Fruit fly (Drosophila melanogaster): Measurements from ENCODE around the gene CG11050.
A peak's percentile ranks its signal among the peaks of the same experiment; 100 is the strongest.

The CG11050 gene

dm6 chr2L:6561463-6562357 is 49.1 kb upstream of the CG11050 start, which contains the start of the genes Trmt6 and Ent2 (continued):
- TF ChIP-seq CG10267 (tag; optimal IDR thresholded peaks at IDR 0.05) (peak; percentile 91), CG7839 (tag; optimal IDR thresholded peaks at IDR 0.05) (peak; percentile 96)

dm6 chr2L:6562358-6562687 is 48.5 kb upstream of the CG11050 start:
- peak; percentile 76 for TF ChIP-seq E2f2 (GFP tag; IDR thresholded peaks at IDR 0.05)
- no peak for TF ChIP-seq CG30403 (GFP tag; optimal IDR thresholded peaks at IDR 0.05)
- peak; percentile 16 for TF ChIP-seq sug (tag; optimal IDR thresholded peaks at IDR 0.05)
- TF ChIP-seq CG17361 (GFP tag; IDR thresholded peaks at IDR 0.05) = peak; percentile 0; the same call in 1 of the 3 replicates
- peak; percentile 15; the same call in 1 of the 2 replicates for TF ChIP-seq Scr (GFP tag; IDR thresholded peaks at IDR 0.05; ENCODE audit: partially characterized antibody)
- 0 out of 2 replicates have a peak, but pooled peaks have one; percentile 14 for TF ChIP-seq unc-4 (GFP tag; IDR thresholded peaks at IDR 0.05; ENCODE audit: partially characterized antibody)
- peak in 1 of 2 experiments; percentile 39 for TF ChIP-seq crp (GFP tag; optimal IDR thresholded peaks at IDR 0.05)
- peak; percentile 52; the same call in 1 of the 3 replicates for TF ChIP-seq Doc3 (GFP tag; IDR thresholded peaks at IDR 0.05; ENCODE audit: partially characterized antibody)
- peak; percentile 60 for TF ChIP-seq MESR4 (GFP tag; optimal IDR thresholded peaks at IDR 0.05)
- TF ChIP-seq chinmo (GFP tag; IDR thresholded peaks at IDR 0.05; ENCODE audit: partially characterized antibody) = 0 out of 4 replicates have a peak, but pooled peaks have one; percentile 58
- peak; percentile 61 for TF ChIP-seq Dp (GFP tag; optimal IDR thresholded peaks at IDR 0.05)
- peak in 1 of 2 experiments; percentile 13 for TF ChIP-seq Pdp1 (GFP tag; optimal IDR thresholded peaks at IDR 0.05)
- peak; percentile 2 for TF ChIP-seq kni (GFP tag; optimal IDR thresholded peaks at IDR 0.05)
- 0 out of 2 replicates have a peak, but pooled peaks have one; percentile 18 for TF ChIP-seq CG13287 (GFP tag; IDR thresholded peaks at IDR 0.05; ENCODE audit: partially characterized antibody)
- peak; percentile 12; the same call in 1 of the 3 replicates for TF ChIP-seq CG16813 (GFP tag; IDR thresholded peaks at IDR 0.05; ENCODE audit: partially characterized antibody)
- no peak for TF ChIP-seq Ssrp (tag; optimal IDR thresholded peaks at IDR 0.05)
- no peak for TF ChIP-seq CG15514 (GFP tag; optimal IDR thresholded peaks at IDR 0.05)
- TF ChIP-seq mld (GFP tag; IDR thresholded peaks at IDR 0.05; ENCODE audit: partially characterized antibody) = no peak
- no peak for TF ChIP-seq CG10321 (GFP tag; IDR thresholded peaks at IDR 0.05)
- no peak for TF ChIP-seq Hr78 (GFP tag; optimal IDR thresholded peaks at IDR 0.05)
- peak; percentile 21; the same call in 1 of the 2 replicates for TF ChIP-seq MBD-R2 (GFP tag; IDR thresholded peaks at IDR 0.05)

dm6 chr2L:6564955-6565354 is 45.9 kb upstream of the CG11050 start:
- TF ChIP-seq CG12769 (tag; optimal IDR thresholded peaks at IDR 0.05) = peak; percentile 13
- no peak for TF ChIP-seq CG2889 (GFP tag; IDR thresholded peaks at IDR 0.05)
- no peak for TF ChIP-seq CG7839 (tag; optimal IDR thresholded peaks at IDR 0.05)
- TF ChIP-seq CG8290 (GFP tag; optimal IDR thresholded peaks at IDR 0.05) = no peak
- TF ChIP-seq CG8290 (tag; optimal IDR thresholded peaks at IDR 0.05) = no peak
- TF ChIP-seq sug (tag; optimal IDR thresholded peaks at IDR 0.05) = peak; percentile 60
- TF ChIP-seq CG6813 (GFP tag; optimal IDR thresholded peaks at IDR 0.05) = no peak
- TF ChIP-seq CG12219 (GFP tag; optimal IDR thresholded peaks at IDR 0.05) = no peak
- no peak for TF ChIP-seq Poxn (GFP tag; IDR thresholded peaks at IDR 0.05)
- TF ChIP-seq ken (GFP tag; IDR thresholded peaks at IDR 0.05) = no peak
- no peak for TF ChIP-seq CG2875 (GFP tag; optimal IDR thresholded peaks at IDR 0.05)
- no peak for TF ChIP-seq amos (GFP tag; IDR thresholded peaks at IDR 0.05; ENCODE audit: partially characterized antibody)
- no peak for TF ChIP-seq CG10321 (GFP tag; IDR thresholded peaks at IDR 0.05)
- peak; percentile 59 for TF ChIP-seq mirr (GFP tag; optimal IDR thresholded peaks at IDR 0.05)
- no peak for TF ChIP-seq Dp (GFP tag; optimal IDR thresholded peaks at IDR 0.05)
- no peak for TF ChIP-seq vvl (GFP tag; IDR thresholded peaks at IDR 0.05)
- TF ChIP-seq ab (GFP tag; optimal IDR thresholded peaks at IDR 0.05) = no peak
- no peak for TF ChIP-seq Blimp-1 (GFP tag; optimal IDR thresholded peaks at IDR 0.05)
- no peak for TF ChIP-seq ro (GFP tag; IDR thresholded peaks at IDR 0.05)
- TF ChIP-seq Hr78 (GFP tag; optimal IDR thresholded peaks at IDR 0.05) = peak in 1 of 2 experiments; percentile 58
- no peak for TF ChIP-seq Dfd (GFP tag; optimal IDR thresholded peaks at IDR 0.05)
- no peak for TF ChIP-seq cato (GFP tag; optimal IDR thresholded peaks at IDR 0.05; ENCODE audit: borderline replicate concordance)
- TF ChIP-seq CG33213 (GFP tag; optimal IDR thresholded peaks at IDR 0.05) = no peak
- no peak for TF ChIP-seq sim (GFP tag; IDR thresholded peaks at IDR 0.05)
- no peak for TF ChIP-seq gro (GFP tag; optimal IDR thresholded peaks at IDR 0.05)
- TF ChIP-seq ftz-f1 (GFP tag; optimal IDR thresholded peaks at IDR 0.05) = peak; percentile 86

All from whole organism, embryonic.